Fruit fly (Drosophila melanogaster): ENCODE measurements around the gene stck.

DNA sequence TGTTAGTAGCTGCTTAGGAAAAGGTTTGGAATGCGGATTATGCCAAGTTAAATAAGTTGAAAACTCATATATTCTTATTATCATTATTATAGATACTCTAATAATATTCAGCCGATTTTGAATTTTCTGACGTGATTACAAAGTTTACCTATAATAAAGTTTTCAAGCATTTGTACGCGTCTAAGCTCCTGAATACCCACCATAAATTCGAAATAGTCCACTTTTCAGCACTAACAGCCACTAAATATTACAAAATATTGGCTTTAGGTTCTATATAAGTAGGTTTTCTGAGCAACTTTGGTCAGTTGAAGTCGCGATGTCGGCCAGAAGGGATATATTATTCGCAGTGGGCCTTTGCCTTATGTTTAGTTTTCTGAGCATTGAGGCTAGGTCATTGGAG is 32.8 kb upstream of the stck start, which contains the start of gene CG7443:
- TF ChIP-seq pan (optimal IDR thresholded peaks at IDR 0.05) (no peak), CG8478 (optimal IDR thresholded peaks at IDR 0.05) (no peak), usp (GFP tag; optimal IDR thresholded peaks at IDR 0.05) (no peak), psq (optimal IDR thresholded peaks at IDR 0.05) (no peak)
